Fruit fly (Drosophila melanogaster) whole organism, embryonic: Measurements from ENCODE around the gene Spt7.

Experiments used
- Asciz ChIP-seq: fragments of 200-800 bp; sonication (Bioruptor generic); optimal IDR thresholded peaks from 2 replicates; lab custom pipeline; 2017; ENCODE audit warnings: missing biosample characterization, mild to moderate bottlenecking, missing genetic modification characterization, missing genetic modification reagents
- CG10147 ChIP-seq: fragments of 200-800 bp; sonication (Bioruptor generic); optimal IDR thresholded peaks from 2 replicates; lab custom pipeline; 2019; ENCODE audit warnings: missing biosample characterization, mild to moderate bottlenecking, missing genetic modification characterization, moderate library complexity
- CG11085 ChIP-seq: fragments of 200-800 bp; sonication (Bioruptor generic); IDR thresholded peaks from 2 replicates; pipeline ENCODE4 v1.3.6; 2022; ENCODE audit warnings: missing biosample characterization, missing genetic modification characterization
- CG11093 ChIP-seq: fragments of 200-800 bp; sonication (Bioruptor generic); IDR thresholded peaks from 3 replicates; pipeline ENCODE4 v1.3.6; 2022; ENCODE audit warnings: missing biosample characterization, missing genetic modification characterization
- CG11247 ChIP-seq: fragments of 200-800 bp; sonication (Bioruptor generic); IDR thresholded peaks from 2 replicates; pipeline ENCODE4 v1.3.6; 2022; ENCODE audit warnings: missing biosample characterization, missing genetic modification characterization
- CG12236 ChIP-seq: fragments of 200-800 bp; sonication (Bioruptor generic); optimal IDR thresholded peaks from 2 replicates; lab custom pipeline; 2016; ENCODE audit warnings: missing biosample characterization, missing genetic modification characterization
- CG13123 ChIP-seq: fragments of 200-800 bp; sonication (Bioruptor generic); optimal IDR thresholded peaks from 2 replicates; lab custom pipeline; 2016; ENCODE audit warnings: missing biosample characterization, missing genetic modification characterization
- CG13296 ChIP-seq: fragments of 200-800 bp; sonication (Bioruptor generic); optimal IDR thresholded peaks from 3 replicates; lab custom pipeline; 2018; ENCODE audit warnings: missing biosample characterization, mild to moderate bottlenecking, missing genetic modification characterization
- CG14014 ChIP-seq: fragments of 200-800 bp; sonication (Bioruptor generic); IDR thresholded peaks from 2 replicates; pipeline ENCODE4 v1.3.6; 2022; ENCODE audit warnings: missing biosample characterization, missing genetic modification characterization
- CG14050 ChIP-seq: fragments of 200-800 bp; sonication (Bioruptor generic); IDR thresholded peaks from 3 replicates; pipeline ENCODE4 v1.3.6; 2022; ENCODE audit warnings: missing biosample characterization, missing genetic modification characterization
- CG14667 ChIP-seq: fragments of 200-800 bp; sonication (Bioruptor generic); IDR thresholded peaks from 2 replicates; pipeline ENCODE4 v1.3.6; 2022; ENCODE audit warnings: missing biosample characterization, missing genetic modification characterization
- CG17186 ChIP-seq: fragments of 200-800 bp; sonication (Bioruptor generic); optimal IDR thresholded peaks from 3 replicates; lab custom pipeline; 2017; ENCODE audit warnings: missing biosample characterization, missing genetic modification reagents, missing genetic modification characterization
- CG17328 ChIP-seq: fragments of 200-800 bp; sonication (Bioruptor generic); IDR thresholded peaks from 2 replicates; pipeline ENCODE4 v1.3.6; 2022; ENCODE audit warnings: missing biosample characterization, missing genetic modification characterization
- CG17568 ChIP-seq: fragments of 200-800 bp; sonication (Bioruptor generic); optimal IDR thresholded peaks from 2 replicates; lab custom pipeline; 2018; ENCODE audit warnings: missing biosample characterization, mild to moderate bottlenecking, missing genetic modification characterization, moderate library complexity
- CG2120 ChIP-seq: fragments of 200-800 bp; sonication (Bioruptor generic); optimal IDR thresholded peaks from 3 replicates; lab custom pipeline; 2016; ENCODE audit warnings: missing biosample characterization, missing genetic modification characterization
- CG30431 ChIP-seq: fragments of 200-800 bp; sonication (Bioruptor generic); optimal IDR thresholded peaks from 2 replicates; lab custom pipeline; 2017; ENCODE audit warnings: missing biosample characterization, missing genetic modification characterization
- CG3407 ChIP-seq: fragments of 200-800 bp; sonication (Bioruptor generic); optimal IDR thresholded peaks from 2 replicates; lab custom pipeline; 2018; ENCODE audit warnings: missing biosample characterization, mild to moderate bottlenecking, missing genetic modification characterization
- CG42726 ChIP-seq: fragments of 200-800 bp; sonication (Bioruptor generic); IDR thresholded peaks from 2 replicates; pipeline ENCODE4 v1.3.6; 2022; ENCODE audit warnings: missing biosample characterization, missing genetic modification characterization; ENCODE audit not compliant: partially characterized antibody
- CG4854 ChIP-seq: fragments of 200-800 bp; sonication (Bioruptor generic); optimal IDR thresholded peaks from 2 replicates; lab custom pipeline; 2016; ENCODE audit warnings: missing biosample characterization, missing genetic modification characterization, inconsistent platforms
- CG6272 ChIP-seq: fragments of 200-800 bp; sonication (Bioruptor generic); IDR thresholded peaks from 2 replicates; pipeline ENCODE4 v1.3.6; 2022; ENCODE audit warnings: missing biosample characterization, missing genetic modification characterization
- CG7839 ChIP-seq: fragments of 200-800 bp; sonication (Bioruptor generic); optimal IDR thresholded peaks from 3 replicates; lab custom pipeline; 2018; ENCODE audit warnings: missing biosample characterization, mild to moderate bottlenecking, missing genetic modification characterization, moderate library complexity
- CG8765 ChIP-seq: fragments of 200-800 bp; sonication (Bioruptor generic); IDR thresholded peaks from 2 replicates; pipeline ENCODE4 v1.3.6; 2022; ENCODE audit warnings: missing biosample characterization, missing genetic modification characterization
- Camta ChIP-seq: fragments of 200-800 bp; sonication (Bioruptor generic); optimal IDR thresholded peaks from 2 replicates; lab custom pipeline; 2016; ENCODE audit warnings: missing biosample characterization, missing genetic modification characterization
- D ChIP-seq, 2 experiments: fragments of 200-800 bp in 1 of 2; fragments of >200 bp in 1 of 2; sonication (Bioruptor generic) in 1 of 2; optimal IDR thresholded peaks; 2 replicates in 1 of 2; 3 replicates in 1 of 2; lab custom pipeline; 2017; ENCODE audit warnings: mild to moderate bottlenecking in 1 of 2, missing biosample characterization in 1 of 2, missing genetic modification characterization in 1 of 2, missing genetic modification reagents in 1 of 2
- D19B ChIP-seq: fragments of 200-800 bp; sonication (Bioruptor generic); optimal IDR thresholded peaks from 2 replicates; lab custom pipeline; 2017; ENCODE audit warnings: missing biosample characterization, mild to moderate bottlenecking, missing genetic modification characterization
- H15 ChIP-seq: fragments of 200-800 bp; sonication (Bioruptor generic); IDR thresholded peaks from 3 replicates; pipeline ENCODE4 v1.3.6; 2022; ENCODE audit warnings: missing biosample characterization, missing genetic modification characterization
- Mad ChIP-seq: fragments of 200-800 bp; sonication (Bioruptor generic); optimal IDR thresholded peaks from 2 replicates; lab custom pipeline; 2016; ENCODE audit warnings: missing biosample characterization, missing genetic modification characterization
- NfI ChIP-seq: fragments of 200-800 bp; sonication (Bioruptor generic); optimal IDR thresholded peaks from 3 replicates; lab custom pipeline; 2018; ENCODE audit warnings: missing biosample characterization, mild to moderate bottlenecking, missing genetic modification characterization, moderate library complexity
- abd-A ChIP-seq: fragments of 200-800 bp; sonication (Bioruptor generic); optimal IDR thresholded peaks from 3 replicates; lab custom pipeline; 2019; ENCODE audit warnings: missing biosample characterization, mild to moderate bottlenecking, missing genetic modification characterization, moderate library complexity
- ac ChIP-seq: fragments of 200-800 bp; sonication (Bioruptor generic); optimal IDR thresholded peaks from 3 replicates; lab custom pipeline; 2017; ENCODE audit warnings: missing biosample characterization, mild to moderate bottlenecking, missing genetic modification characterization
- ase ChIP-seq: fragments of 200-800 bp; sonication (Bioruptor generic); IDR thresholded peaks from 3 replicates; pipeline ENCODE4 v1.3.6; 2022; ENCODE audit warnings: missing biosample characterization, missing genetic modification characterization
- bbx ChIP-seq: fragments of 200-800 bp; sonication (Bioruptor generic); IDR thresholded peaks from 2 replicates; pipeline ENCODE4 v1.3.6; 2022; ENCODE audit warnings: missing biosample characterization, missing genetic modification characterization; ENCODE audit not compliant: partially characterized antibody
- chn ChIP-seq: fragments of 200-800 bp; sonication (Bioruptor generic); optimal IDR thresholded peaks from 2 replicates; lab custom pipeline; 2016; ENCODE audit warnings: missing biosample characterization, missing genetic modification characterization
- cwo ChIP-seq: fragments of 200-800 bp; sonication (Bioruptor generic); optimal IDR thresholded peaks from 3 replicates; lab custom pipeline; 2017; ENCODE audit warnings: missing biosample characterization, missing genetic modification characterization, mild to moderate bottlenecking, moderate library complexity, missing genetic modification reagents
- dysf ChIP-seq: fragments of 200-800 bp; sonication (Bioruptor generic); IDR thresholded peaks from 3 replicates; pipeline ENCODE4 v1.3.6; 2022; ENCODE audit warnings: missing biosample characterization, missing genetic modification characterization
- en ChIP-seq: fragments of 200-800 bp; sonication (Bioruptor generic); optimal IDR thresholded peaks from 2 replicates; lab custom pipeline; 2016; ENCODE audit warnings: missing biosample characterization, missing genetic modification characterization
- gcm2 ChIP-seq: fragments of 200-800 bp; sonication (Bioruptor generic); optimal IDR thresholded peaks from 2 replicates; lab custom pipeline; 2016; ENCODE audit warnings: missing biosample characterization, missing genetic modification characterization
- grau ChIP-seq: fragments of 200-800 bp; optimal IDR thresholded peaks from 3 replicates; lab custom pipeline; 2019; ENCODE audit warnings: missing biosample characterization, mild to moderate bottlenecking, missing genetic modification characterization, moderate library complexity
- grn ChIP-seq: fragments of 200-800 bp; sonication (Bioruptor generic); optimal IDR thresholded peaks from 3 replicates; lab custom pipeline; 2017; ENCODE audit warnings: missing biosample characterization, missing genetic modification characterization
- gsb-n ChIP-seq: fragments of 200-800 bp; sonication (Bioruptor generic); optimal IDR thresholded peaks from 3 replicates; lab custom pipeline; 2018; ENCODE audit warnings: missing biosample characterization, mild to moderate bottlenecking, missing genetic modification characterization
- kay ChIP-seq: fragments of 200-800 bp; sonication (Bioruptor generic); optimal IDR thresholded peaks from 2 replicates; lab custom pipeline; 2016; ENCODE audit warnings: missing biosample characterization, missing genetic modification characterization
- lov ChIP-seq, 2 experiments: fragments of 200-800 bp in 1 of 2; fragments of >200 bp in 1 of 2; sonication (Bioruptor generic) in 1 of 2; IDR thresholded peaks in 1 of 2; optimal IDR thresholded peaks in 1 of 2; 2 replicates in 1 of 2; 3 replicates in 1 of 2; pipeline versions ENCODE4 v1.3.6 to Lab custom; 2017 to 2022; ENCODE audit warnings: missing biosample characterization in 1 of 2, missing genetic modification characterization in 1 of 2
- nmo ChIP-seq: fragments of 200-800 bp; sonication (Bioruptor generic); optimal IDR thresholded peaks from 2 replicates; lab custom pipeline; 2018; ENCODE audit warnings: missing biosample characterization, mild to moderate bottlenecking, missing genetic modification characterization, moderate library complexity
- otp ChIP-seq: fragments of 200-800 bp; sonication (Bioruptor generic); IDR thresholded peaks from 3 replicates; pipeline ENCODE4, ENCODE4 v1.3.6; 2022; ENCODE audit warnings: missing biosample characterization, missing genetic modification characterization
- psq ChIP-seq: fragments of 200-800 bp; sonication (Bioruptor generic); optimal IDR thresholded peaks from 2 replicates; lab custom pipeline; 2017; ENCODE audit warnings: missing biosample characterization, missing genetic modification characterization
- sqz ChIP-seq: fragments of 200-800 bp; sonication (Bioruptor generic); optimal IDR thresholded peaks from 3 replicates; lab custom pipeline; 2018; ENCODE audit warnings: missing biosample characterization, mild to moderate bottlenecking, missing genetic modification characterization
- ssp ChIP-seq: fragments of 200-800 bp; sonication (Bioruptor generic); IDR thresholded peaks from 2 replicates; pipeline ENCODE4 v1.3.6; 2022; ENCODE audit warnings: missing biosample characterization, missing genetic modification characterization
- sug ChIP-seq: fragments of 200-800 bp; optimal IDR thresholded peaks from 2 replicates; lab custom pipeline; 2019; ENCODE audit warnings: missing biosample characterization, mild to moderate bottlenecking, missing genetic modification characterization, moderate library complexity
- ttk ChIP-seq: fragments of 200-800 bp; sonication (Bioruptor generic); IDR thresholded peaks from 2 replicates; pipeline ENCODE4 v2.1.2; 2022; ENCODE audit warnings: missing biosample characterization, missing genetic modification characterization
- z ChIP-seq: fragments of 200-800 bp; sonication (Bioruptor generic); IDR thresholded peaks from 3 replicates; pipeline ENCODE4 v1.3.6; 2022; ENCODE audit warnings: missing biosample characterization, missing genetic modification characterization
- zf30C ChIP-seq: fragments of 200-800 bp; sonication (Bioruptor generic); optimal IDR thresholded peaks from 3 replicates; lab custom pipeline; 2018; ENCODE audit warnings: missing biosample characterization, mild to moderate bottlenecking, missing genetic modification characterization

The Spt7 gene

dm6 chrX:17887208-17887627 is 37.0 kb downstream of the Spt7 start, which contains the start of gene mnb:
Gene mnb, minus strand, starts transcription at chrX:17887222.
- no peak for TF ChIP-seq abd-A (tag; lab: Kevin White, UChicago)
- TF ChIP-seq CG11093: no peak
- no peak for TF ChIP-seq CG30431 (GFP tag; lab: Kevin White, UChicago)
- TF ChIP-seq Mad (GFP tag; lab: Kevin White, UChicago): no peak
- no peak for TF ChIP-seq CG14050 (GFP tag; lab: Robert Waterston, UW)
- TF ChIP-seq grau (tag; lab: Kevin White, UChicago): peak; percentile 6
- TF ChIP-seq gcm2: no peak
- no peak for TF ChIP-seq CG8765 (GFP tag; lab: Robert Waterston, UW)
- TF ChIP-seq CG14667: no peak
- TF ChIP-seq gsb-n: no peak
- no peak for TF ChIP-seq CG13123 (GFP tag; lab: Kevin White, UChicago)
- no peak for TF ChIP-seq lov (optimal IDR thresholded peaks at IDR 0.05; lab: Kevin White, UChicago)
- TF ChIP-seq lov (GFP tag; IDR thresholded peaks at IDR 0.05; lab: Robert Waterston, UW): no peak
- TF ChIP-seq H15: no peak
- no peak for TF ChIP-seq sqz (GFP tag; lab: Kevin White, UChicago)
- TF ChIP-seq CG4854 (GFP tag; lab: Kevin White, UChicago): no peak
- TF ChIP-seq ase (GFP tag; lab: Robert Waterston, UW): no peak
- no peak for TF ChIP-seq kay (GFP tag; lab: Kevin White, UChicago)
- peak; percentile 64 for TF ChIP-seq nmo
- TF ChIP-seq NfI: no peak
- peak; percentile 41 for TF ChIP-seq sug (tag; lab: Kevin White, UChicago)
- TF ChIP-seq CG42726 (GFP tag; lab: Robert Waterston, UW): peak; percentile 92
- no peak for TF ChIP-seq otp (GFP tag; lab: Robert Waterston, UW)
- TF ChIP-seq grn: no peak
- no peak for TF ChIP-seq CG17568 (GFP tag; lab: Kevin White, UChicago)
- no peak for TF ChIP-seq CG11085
- no peak for TF ChIP-seq ac
- no peak for TF ChIP-seq CG14014 (GFP tag; lab: Robert Waterston, UW)
- TF ChIP-seq cwo (GFP tag; lab: Kevin White, UChicago): no peak
- TF ChIP-seq CG10147 (GFP tag; lab: Kevin White, UChicago): no peak
- no peak for TF ChIP-seq CG13296 (GFP tag; lab: Kevin White, UChicago)
- no peak for TF ChIP-seq D19B (GFP tag; lab: Kevin White, UChicago)
- TF ChIP-seq CG11247 (GFP tag; lab: Robert Waterston, UW): no peak
- TF ChIP-seq Asciz (GFP tag; lab: Kevin White, UChicago): no peak
- no peak for TF ChIP-seq ssp (GFP tag; lab: Robert Waterston, UW)
- TF ChIP-seq CG6272 (GFP tag; lab: Robert Waterston, UW): peak; percentile 46; the same call in 1 of the 2 replicates
- no peak for TF ChIP-seq CG12236 (GFP tag; lab: Kevin White, UChicago)
- no peak for TF ChIP-seq CG17328
- no peak for TF ChIP-seq en (GFP tag; lab: Kevin White, UChicago)
- TF ChIP-seq Camta (GFP tag; lab: Kevin White, UChicago): no peak
- TF ChIP-seq CG3407: no peak
- TF ChIP-seq D (optimal IDR thresholded peaks at IDR 0.05; lab: Kevin White, UChicago): no peak
- TF ChIP-seq D (GFP tag; optimal IDR thresholded peaks at IDR 0.05; lab: Kevin White, UChicago): no peak
- no peak for TF ChIP-seq zf30C
- peak; percentile 62 for TF ChIP-seq CG17186 (GFP tag; lab: Kevin White, UChicago)
- TF ChIP-seq chn (GFP tag; lab: Kevin White, UChicago): no peak
- no peak for TF ChIP-seq CG7839
- peak; percentile 42 for TF ChIP-seq CG2120 (GFP tag; lab: Kevin White, UChicago)
- no peak for TF ChIP-seq ttk
- no peak for TF ChIP-seq z
- TF ChIP-seq dysf (GFP tag; lab: Robert Waterston, UW): no peak
- TF ChIP-seq psq (GFP tag; lab: Kevin White, UChicago): no peak
- TF ChIP-seq bbx (GFP tag; lab: Robert Waterston, UW): peak; percentile 99
